Fruit fly (Drosophila melanogaster) whole organism, wandering third instar larva: ENCODE data around the gene CG43085.

ENCODE experiments used
- Abd-B ChIP-seq: fragments of >200 bp; optimal IDR thresholded peaks from 2 replicates; lab custom pipeline; 2017; ENCODE audit warnings: missing biosample characterization, missing genetic modification characterization
- CG9705 ChIP-seq: fragments of 200-800 bp; sonication (Bioruptor generic); optimal IDR thresholded peaks from 2 replicates; lab custom pipeline; 2018; ENCODE audit warnings: missing biosample characterization, mild to moderate bottlenecking, missing genetic modification characterization
- CrebA ChIP-seq: fragments of 200-800 bp; sonication (Bioruptor generic); optimal IDR thresholded peaks from 2 replicates; lab custom pipeline; 2016; ENCODE audit warnings: missing biosample characterization, mild to moderate bottlenecking, missing genetic modification characterization, borderline replicate concordance
- Dfd ChIP-seq: fragments of >200 bp; optimal IDR thresholded peaks from 2 replicates; lab custom pipeline; 2017; ENCODE audit warnings: missing biosample characterization, missing genetic modification characterization
- Dif ChIP-seq: fragments of 200-275, 200-300 bp; sonication (Bioruptor generic); optimal IDR thresholded peaks from 2 replicates; lab custom pipeline; 2018; ENCODE audit warnings: missing biosample characterization, missing genetic modification characterization; ENCODE audit not compliant: partially characterized antibody
- GATAd ChIP-seq: sonication (Bioruptor generic); optimal IDR thresholded peaks from 2 replicates; lab custom pipeline; 2016; ENCODE audit warnings: missing biosample characterization, missing genetic modification characterization
- Hnf4 ChIP-seq: fragments of 200-800 bp; sonication (Bioruptor generic); optimal IDR thresholded peaks from 2 replicates; lab custom pipeline; 2016; ENCODE audit warnings: missing biosample characterization, mild to moderate bottlenecking, missing genetic modification characterization
- Hr83 ChIP-seq: fragments of 200-300 bp; sonication (Bioruptor generic); optimal IDR thresholded peaks from 2 replicates; lab custom pipeline; 2016; ENCODE audit warnings: missing biosample characterization, mild to moderate bottlenecking, missing genetic modification characterization, moderate library complexity; ENCODE audit not compliant: poor library complexity, severe bottlenecking
- Jra ChIP-seq: sonication (Bioruptor generic); optimal IDR thresholded peaks from 2 replicates; lab custom pipeline; 2016; ENCODE audit warnings: missing biosample characterization, missing genetic modification characterization
- Mio ChIP-seq: sonication (Bioruptor generic); optimal IDR thresholded peaks from 2 replicates; lab custom pipeline; 2016; ENCODE audit warnings: missing biosample characterization, missing genetic modification characterization
- Myc ChIP-seq: fragments of >200 bp; optimal IDR thresholded peaks from 2 replicates; lab custom pipeline; 2017
- OdsH ChIP-seq: fragments of 200-800 bp; sonication (Bioruptor generic); optimal IDR thresholded peaks from 2 replicates; lab custom pipeline; 2016; ENCODE audit warnings: missing biosample characterization, mild to moderate bottlenecking, missing genetic modification characterization
- Rel ChIP-seq, 2 experiments: fragments of 200-800 bp; sonication (Bioruptor generic) in 1 of 2; optimal IDR thresholded peaks; 2 replicates in 1 of 2; 3 replicates in 1 of 2; lab custom pipeline; 2016 to 2019; ENCODE audit warnings: mild to moderate bottlenecking in 2 of 2, missing biosample characterization in 2 of 2, missing genetic modification characterization in 2 of 2, moderate library complexity in 1 of 2
- Sp1 ChIP-seq: fragments of 200-800 bp; sonication (Bioruptor generic); optimal IDR thresholded peaks from 3 replicates; lab custom pipeline; 2019; ENCODE audit warnings: missing biosample characterization, mild to moderate bottlenecking, missing genetic modification characterization, moderate library complexity
- Vsx2 ChIP-seq: fragments of 200-300, 225-300 bp; sonication (Bioruptor generic); optimal IDR thresholded peaks from 2 replicates; lab custom pipeline; 2018; ENCODE audit warnings: missing biosample characterization, missing genetic modification characterization; ENCODE audit not compliant: partially characterized antibody
- br ChIP-seq: fragments of 200-800 bp; sonication (Bioruptor generic); optimal IDR thresholded peaks from 2 replicates; lab custom pipeline; 2016; ENCODE audit warnings: missing biosample characterization, missing genetic modification characterization
- brk ChIP-seq: fragments of 200-800 bp; sonication (Bioruptor generic); optimal IDR thresholded peaks from 2 replicates; lab custom pipeline; 2016; ENCODE audit warnings: missing biosample characterization, mild to moderate bottlenecking, missing genetic modification characterization
- dl ChIP-seq, 2 experiments: fragments of 175-275, 200-275 bp in 1 of 2; fragments of 200-275 bp in 1 of 2; sonication (Bioruptor generic); optimal IDR thresholded peaks; lab custom pipeline; 2018; ENCODE audit warnings: mild to moderate bottlenecking in 2 of 2, missing biosample characterization in 2 of 2, missing genetic modification characterization in 2 of 2, moderate library complexity in 2 of 2; ENCODE audit not compliant: partially characterized antibody in 2 of 2, insufficient read depth in 1 of 2
- dmrt93B ChIP-seq: fragments of 200-800 bp; sonication (Bioruptor generic); optimal IDR thresholded peaks from 2 replicates; lab custom pipeline; 2018; ENCODE audit warnings: missing biosample characterization, mild to moderate bottlenecking, missing genetic modification characterization
- ey ChIP-seq: fragments of 200-800 bp; sonication (Bioruptor generic); optimal IDR thresholded peaks from 2 replicates; lab custom pipeline; 2016; ENCODE audit warnings: missing biosample characterization, missing genetic modification characterization
- foxo ChIP-seq, 2 experiments: fragments of 200-800 bp; sonication (Bioruptor generic); optimal IDR thresholded peaks; 2 replicates in 1 of 2; 3 replicates in 1 of 2; lab custom pipeline; 2016 to 2017; ENCODE audit warnings: missing biosample characterization in 2 of 2, missing genetic modification characterization in 2 of 2
- fru ChIP-seq: fragments of 200-800 bp; sonication (Bioruptor generic); optimal IDR thresholded peaks from 3 replicates; lab custom pipeline; 2016; ENCODE audit warnings: missing biosample characterization, mild to moderate bottlenecking, missing genetic modification characterization
- h ChIP-seq: fragments of 200-800 bp; sonication (Bioruptor generic); optimal IDR thresholded peaks from 3 replicates; lab custom pipeline; 2016; ENCODE audit warnings: missing biosample characterization, mild to moderate bottlenecking, missing genetic modification characterization
- jim ChIP-seq: fragments of 175-275, 200-325 bp; sonication (Bioruptor generic); optimal IDR thresholded peaks from 2 replicates; lab custom pipeline; 2016; ENCODE audit warnings: missing biosample characterization, mild to moderate bottlenecking, missing genetic modification characterization
- lola ChIP-seq: fragments of >200 bp; optimal IDR thresholded peaks from 2 replicates; lab custom pipeline; 2017; ENCODE audit warnings: missing biosample characterization, missing genetic modification characterization
- psq ChIP-seq: fragments of 200-800 bp; sonication (Bioruptor generic); optimal IDR thresholded peaks from 3 replicates; lab custom pipeline; 2017; ENCODE audit warnings: missing biosample characterization, mild to moderate bottlenecking, missing genetic modification characterization, moderate library complexity
- rgr ChIP-seq: fragments of 200-800 bp; sonication (Bioruptor generic); optimal IDR thresholded peaks from 3 replicates; lab custom pipeline; 2016; ENCODE audit warnings: missing biosample characterization, mild to moderate bottlenecking, missing genetic modification characterization
- sage ChIP-seq: fragments of 200-800 bp; sonication (Bioruptor generic); optimal IDR thresholded peaks from 2 replicates; lab custom pipeline; 2016; ENCODE audit warnings: missing biosample characterization, mild to moderate bottlenecking, missing genetic modification characterization
- sv ChIP-seq: fragments of 200-800 bp; sonication (Bioruptor generic); optimal IDR thresholded peaks from 3 replicates; lab custom pipeline; 2016; ENCODE audit warnings: missing biosample characterization, missing genetic modification characterization
- woc ChIP-seq: sonication (Bioruptor generic); optimal IDR thresholded peaks from 2 replicates; lab custom pipeline; 2016; ENCODE audit warnings: missing biosample characterization, mild to moderate bottlenecking, missing genetic modification characterization

Gene CG43085

dm6 chr3L:17668386-17668944, 21.9 kb upstream of the CG43085 start:
- TF ChIP-seq OdsH (GFP tag; lab: Kevin White, UChicago) (no peak), h (GFP tag; lab: Kevin White, UChicago) (no peak), psq (GFP tag; lab: Kevin White, UChicago) (no peak), Jra (no peak), Rel (GFP tag; optimal IDR thresholded peaks at IDR 0.05; lab: Kevin White, UChicago) (no peak), Rel (tag; optimal IDR thresholded peaks at IDR 0.05; lab: Kevin White, UChicago) (no peak), ey (GFP tag; lab: Kevin White, UChicago) (no peak), dmrt93B (GFP tag; lab: Kevin White, UChicago) (no peak), CG9705 (no peak), lola (GFP tag; lab: Kevin White, UChicago) (no peak), jim (GFP tag; lab: Kevin White, UChicago) (peak; percentile 62), Mio (no peak), rgr (no peak), GATAd (no peak), Sp1 (GFP tag; lab: Kevin White, UChicago) (no peak), sv (GFP tag; lab: Kevin White, UChicago) (no peak), Abd-B (GFP tag; lab: Kevin White, UChicago) (peak; percentile 29), foxo (GFP tag; optimal IDR thresholded peaks at IDR 0.05; lab: Kevin White, UChicago) (no peak)

dm6 chr3L:17667642-17668362, 21.3 kb upstream of the CG43085 start:
- TF ChIP-seq fru (GFP tag; lab: Kevin White, UChicago) = peak; percentile 22
- TF ChIP-seq woc (GFP tag; lab: Kevin White, UChicago) = no peak
- TF ChIP-seq psq (GFP tag; lab: Kevin White, UChicago) = peak; percentile 93
- TF ChIP-seq foxo (GFP tag; optimal IDR thresholded peaks at IDR 0.05; lab: Kevin White, UChicago) = peak in 1 of 2 experiments; percentile 15
- no peak for TF ChIP-seq Jra
- no peak for TF ChIP-seq Hnf4 (GFP tag; lab: Kevin White, UChicago)
- TF ChIP-seq Vsx2 (GFP tag; lab: Kevin White, UChicago) = no peak
- no peak for TF ChIP-seq Sp1 (GFP tag; lab: Kevin White, UChicago)
- TF ChIP-seq Myc (lab: Kevin White, UChicago) = no peak
- no peak for TF ChIP-seq sage (GFP tag; lab: Kevin White, UChicago)
- TF ChIP-seq dmrt93B (GFP tag; lab: Kevin White, UChicago) = no peak

- TF ChIP-seq Hnf4 (GFP tag; lab: Kevin White, UChicago) (no peak), foxo (GFP tag; optimal IDR thresholded peaks at IDR 0.05; lab: Kevin White, UChicago) (peak in 1 of 2 experiments; percentile 13), brk (GFP tag; lab: Kevin White, UChicago) (no peak), CG9705 (no peak), sage (GFP tag; lab: Kevin White, UChicago) (peak; percentile 22), GATAd (peak; percentile 41), jim (GFP tag; lab: Kevin White, UChicago) (peak; percentile 27), Mio (no peak), h (GFP tag; lab: Kevin White, UChicago) (peak; percentile 64), fru (GFP tag; lab: Kevin White, UChicago) (peak; percentile 73), br (GFP tag; lab: Kevin White, UChicago) (peak; percentile 23), Rel (GFP tag; optimal IDR thresholded peaks at IDR 0.05; lab: Kevin White, UChicago) (peak; percentile 48), Rel (tag; optimal IDR thresholded peaks at IDR 0.05; lab: Kevin White, UChicago) (peak; percentile 74), dl (GFP tag; optimal IDR thresholded peaks at IDR 0.05; lab: Kevin White, UChicago; ENCODE audit: insufficient read depth in 1 of 2, partially characterized antibody in 2 of 2) (peak in 1 of 2 experiments; percentile 33), Sp1 (GFP tag; lab: Kevin White, UChicago) (peak; percentile 17), psq (GFP tag; lab: Kevin White, UChicago) (peak; percentile 33), Dif (GFP tag; lab: Kevin White, UChicago) (peak; percentile 11), rgr (peak; percentile 31), Hr83 (peak; percentile 13), CrebA (GFP tag; lab: Kevin White, UChicago) (peak; percentile 19)
Observed at dm6 chr3L:17665084-17665576, 18.6 kb upstream of the CG43085 start.

dm6 chr3L:17663647-17664046, 17.1 kb upstream of the CG43085 start:
- TF ChIP-seq Dif (GFP tag; lab: Kevin White, UChicago) = no peak
- TF ChIP-seq Dfd (GFP tag; lab: Kevin White, UChicago) = peak; percentile 95
- no peak for TF ChIP-seq br (GFP tag; lab: Kevin White, UChicago)
- TF ChIP-seq sage (GFP tag; lab: Kevin White, UChicago) = no peak
- TF ChIP-seq, all 38 proteins: peak for 1
